Worm (Caenorhabditis elegans): ENCODE data around the gene Y59H11AR.3.

ce11 chrIV:8595767-8596166, 550 bp upstream of the Y59H11AR.3 start, which contains the start of gene clec-181:
- TF ChIP-seq nhr-27 (tag; optimal IDR thresholded peaks at IDR 0.05) (no peak), sea-2 (GFP tag; IDR thresholded peaks at IDR 0.05) (no peak), nhr-120 (GFP tag; IDR thresholded peaks at IDR 0.05) (no peak), K11D2.4 (GFP tag; IDR thresholded peaks at IDR 0.05) (no peak), unc-62 (GFP tag; optimal IDR thresholded peaks at IDR 0.05) (no peak), chd-7 (tag; optimal IDR thresholded peaks at IDR 0.05) (no peak), ceh-79 (tag; optimal IDR thresholded peaks at IDR 0.05) (no peak), F55B11.4 (tag; optimal IDR thresholded peaks at IDR 0.05; ENCODE audit: borderline replicate concordance, insufficient read depth) (no peak), Y53G8AR.9 (GFP tag; conservative IDR thresholded peaks at IDR 0.05) (no peak), tbx-9 (tag; optimal IDR thresholded peaks at IDR 0.05; ENCODE audit: borderline replicate concordance) (no peak), zim-3 (tag; optimal IDR thresholded peaks at IDR 0.05) (no peak), egl-44 (GFP tag; IDR thresholded peaks at IDR 0.05) (no peak)
